Worm (Caenorhabditis elegans): ENCODE results near the gene ogdh-1.

DNA sequence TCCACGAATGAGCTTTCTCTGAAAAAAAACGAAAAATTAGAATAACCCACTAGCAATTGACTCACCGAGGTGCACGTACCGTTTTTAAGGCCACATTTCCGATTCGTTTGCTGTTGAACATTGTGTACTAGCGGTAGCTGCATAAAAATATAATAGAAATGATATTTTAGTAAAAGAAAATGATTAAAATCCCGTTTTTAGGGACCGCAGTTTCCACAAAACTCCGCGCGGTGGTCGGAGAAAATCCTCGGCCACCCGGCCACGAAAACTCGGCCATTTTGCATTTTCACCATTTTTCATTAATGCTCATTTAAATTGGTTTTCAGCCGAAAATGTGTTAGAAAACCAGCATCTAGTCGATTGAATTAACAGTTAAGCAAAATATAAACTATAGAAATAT, 8.6 kb upstream of the ogdh-1 start, which contains the start of gene yars-2:
- no peak for TF ChIP-seq ceh-16 (tag; optimal IDR thresholded peaks at IDR 0.05)
- TF ChIP-seq ceh-9 (tag; optimal IDR thresholded peaks at IDR 0.05), result no peak
- TF ChIP-seq hmg-11 (tag; optimal IDR thresholded peaks at IDR 0.05), result no peak
- no peak for TF ChIP-seq tbx-2 (tag; optimal IDR thresholded peaks at IDR 0.05)
- no peak for TF ChIP-seq jun-1 (tag; optimal IDR thresholded peaks at IDR 0.05)
